Worm (Caenorhabditis elegans): Measurements from ENCODE around the gene jmjd-4.

The jmjd-4 gene

ce11 chrIII:10362920-10363319 is 29.1 kb upstream of the jmjd-4 start:
- TF ChIP-seq tbx-7 (tag; optimal IDR thresholded peaks at IDR 0.05) (no peak), pat-9 (tag; optimal IDR thresholded peaks at IDR 0.05) (no peak), madf-2 (tag; optimal IDR thresholded peaks at IDR 0.05) (no peak), nhr-232 (tag; optimal IDR thresholded peaks at IDR 0.05) (no peak), ceh-24 (tag; optimal IDR thresholded peaks at IDR 0.05) (no peak), odd-2 (tag; optimal IDR thresholded peaks at IDR 0.05) (no peak), pax-1 (tag; optimal IDR thresholded peaks at IDR 0.05) (no peak), nhr-11 (tag; optimal IDR thresholded peaks at IDR 0.05) (no peak), ref-2 (tag; optimal IDR thresholded peaks at IDR 0.05) (no peak), gmeb-2 (tag; optimal IDR thresholded peaks at IDR 0.05) (no peak), ceh-2 (tag; optimal IDR thresholded peaks at IDR 0.05) (no peak), K09A11.1 (tag; optimal IDR thresholded peaks at IDR 0.05; ENCODE audit: insufficient read depth) (no peak), rnt-1 (tag; optimal IDR thresholded peaks at IDR 0.05) (no peak), ceh-6 (GFP tag; optimal IDR thresholded peaks at IDR 0.05) (no peak), unc-55 (GFP tag; optimal IDR thresholded peaks at IDR 0.05) (no peak), syd-9 (tag; optimal IDR thresholded peaks at IDR 0.05) (no peak), F13H6.1 (tag; optimal IDR thresholded peaks at IDR 0.05) (no peak)

- TF ChIP-seq tbx-2 (tag; optimal IDR thresholded peaks at IDR 0.05) (no peak), pha-4 (tag; optimal IDR thresholded peaks at IDR 0.05) (no peak), mec-3 (tag; optimal IDR thresholded peaks at IDR 0.05; ENCODE audit: borderline replicate concordance) (no peak), nhr-11 (tag; optimal IDR thresholded peaks at IDR 0.05) (no peak), sdc-2 (tag; optimal IDR thresholded peaks at IDR 0.05) (no peak), sox-4 (tag; optimal IDR thresholded peaks at IDR 0.05) (no peak), nfya-1 (tag; optimal IDR thresholded peaks at IDR 0.05) (no peak), hlh-6 (tag; optimal IDR thresholded peaks at IDR 0.05) (no peak), T23F11.4 (GFP tag; optimal IDR thresholded peaks at IDR 0.05) (no peak), unc-3 (GFP tag; conservative IDR thresholded peaks at IDR 0.05) (no peak), unc-3 (tag; optimal IDR thresholded peaks at IDR 0.05) (no peak), Y22D7AL.16 (tag; optimal IDR thresholded peaks at IDR 0.05) (no peak), ceh-34 (tag; optimal IDR thresholded peaks at IDR 0.05) (no peak), ceh-45 (GFP tag; IDR thresholded peaks at IDR 0.05) (no peak), ama-1 (optimal IDR thresholded peaks at IDR 0.05) (no peak), fax-1 (tag; optimal IDR thresholded peaks at IDR 0.05) (no peak), K02D7.2 (tag; optimal IDR thresholded peaks at IDR 0.05) (no peak), ttx-3 (tag; optimal IDR thresholded peaks at IDR 0.05) (no peak), dve-1 (tag; optimal IDR thresholded peaks at IDR 0.05) (no peak), rnt-1 (tag; optimal IDR thresholded peaks at IDR 0.05) (no peak)
Measured at ce11 chrIII:10361456-10361855, 27.6 kb upstream of the jmjd-4 start.

ce11 chrIII:10359916-10360315 is 26.1 kb upstream of the jmjd-4 start:
- TF ChIP-seq tbx-7 (tag; optimal IDR thresholded peaks at IDR 0.05) (no peak), fkh-10 (GFP tag; optimal IDR thresholded peaks at IDR 0.05) (no peak)

- peak; percentile 21 for TF ChIP-seq unc-42 (tag; optimal IDR thresholded peaks at IDR 0.05)
- TF ChIP-seq nhr-11 (tag; optimal IDR thresholded peaks at IDR 0.05): no peak
Measured at ce11 chrIII:10358751-10359150, 24.9 kb upstream of the jmjd-4 start.

Measured in whole organism, late embryonic.